Fruit fly (Drosophila melanogaster): ENCODE measurements around the gene CG12204.
A peak's percentile ranks its signal among the peaks of the same experiment; 100 is the strongest.

CG12204 gene

DNA sequence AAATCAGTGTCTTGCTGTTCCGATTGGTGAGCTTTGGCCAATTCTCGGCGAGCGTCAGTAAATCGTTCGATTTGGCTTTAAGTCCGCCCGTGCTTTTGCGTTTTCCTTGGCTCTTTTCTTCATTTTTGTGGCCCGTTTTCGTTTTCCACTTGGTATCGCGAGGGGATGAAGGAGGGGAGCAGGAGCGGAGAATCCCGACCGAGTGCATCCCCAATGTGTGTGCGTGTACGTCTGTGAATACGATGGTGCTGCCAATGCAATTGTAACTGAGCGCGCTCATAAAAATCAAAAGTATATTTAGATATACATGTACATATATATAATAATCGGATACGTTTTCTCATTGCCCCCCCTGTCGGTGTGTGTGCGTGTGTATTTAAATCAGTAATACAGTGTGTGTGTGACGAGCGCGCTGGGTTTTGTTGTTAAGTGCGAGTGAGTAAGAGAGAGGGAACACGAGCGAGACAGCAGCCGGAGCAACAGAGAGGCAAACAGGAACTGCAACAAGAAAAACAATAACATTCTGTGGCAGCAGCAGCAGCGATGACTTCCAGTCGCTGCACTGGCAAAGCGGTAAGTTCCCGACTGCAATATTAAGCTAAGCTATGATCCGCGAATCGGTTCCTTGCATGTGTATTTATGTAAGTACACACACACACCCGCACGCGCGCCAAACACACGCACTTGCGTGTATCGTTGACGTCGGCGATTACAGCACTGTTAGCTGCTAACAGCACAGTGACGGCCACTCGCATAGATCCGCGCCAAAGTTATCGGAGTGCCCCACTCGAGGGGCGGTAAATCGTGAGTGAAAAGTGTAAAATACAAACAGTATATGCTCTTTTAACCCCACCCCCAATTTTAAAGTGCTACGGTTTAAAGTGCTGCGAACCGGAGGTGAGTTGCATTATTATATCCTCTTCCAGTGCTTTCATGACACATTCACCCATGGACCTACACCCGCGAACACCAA, 1.7 kb upstream of the CG12204 start:
- TF ChIP-seq noc (tag; optimal IDR thresholded peaks at IDR 0.05): peak; percentile 36

dm6 chrX:19494830-19495610, 819 bp upstream of the CG12204 start, which contains the start of the genes ksh, CG14200 and Pfrx:
TSS of gene ksh (minus strand) at chrX:19494992.
TSS of gene CG14200 (plus strand) at chrX:19495505.
TSS of gene Pfrx (plus strand) at chrX:19495505.
- no peak for TF ChIP-seq noc (tag; optimal IDR thresholded peaks at IDR 0.05)

dm6 chrX:19491984-19492584, 2.1 kb downstream of the CG12204 start, which contains the start of the genes pcm and ND-18:
TSS of gene pcm (minus strand) at chrX:19492011.
TSS of gene ND-18 (plus strand) at chrX:19492421.
- TF ChIP-seq noc (tag; optimal IDR thresholded peaks at IDR 0.05): no peak

DNA sequence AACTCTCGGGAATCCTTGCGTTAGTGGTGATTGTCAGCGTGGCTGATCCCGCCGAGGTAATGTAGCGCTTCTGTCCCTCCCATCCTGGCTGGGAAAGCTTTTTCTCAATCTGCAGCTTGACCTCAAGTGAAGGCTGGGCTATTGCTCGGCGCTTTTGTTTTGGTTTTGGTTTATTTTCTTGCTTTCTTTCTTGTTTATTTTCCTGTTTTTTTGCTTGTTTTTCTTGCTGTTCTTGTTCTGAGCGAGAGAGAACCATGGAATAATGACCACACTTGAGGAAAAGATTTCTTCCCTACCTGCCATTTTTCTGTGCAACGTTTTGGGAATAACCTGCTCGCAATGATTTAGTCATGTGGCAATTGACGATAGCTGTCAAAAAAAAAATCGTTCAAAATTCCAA, 9.1 kb downstream of the CG12204 start:
- TF ChIP-seq noc (tag; optimal IDR thresholded peaks at IDR 0.05): no peak

DNA sequence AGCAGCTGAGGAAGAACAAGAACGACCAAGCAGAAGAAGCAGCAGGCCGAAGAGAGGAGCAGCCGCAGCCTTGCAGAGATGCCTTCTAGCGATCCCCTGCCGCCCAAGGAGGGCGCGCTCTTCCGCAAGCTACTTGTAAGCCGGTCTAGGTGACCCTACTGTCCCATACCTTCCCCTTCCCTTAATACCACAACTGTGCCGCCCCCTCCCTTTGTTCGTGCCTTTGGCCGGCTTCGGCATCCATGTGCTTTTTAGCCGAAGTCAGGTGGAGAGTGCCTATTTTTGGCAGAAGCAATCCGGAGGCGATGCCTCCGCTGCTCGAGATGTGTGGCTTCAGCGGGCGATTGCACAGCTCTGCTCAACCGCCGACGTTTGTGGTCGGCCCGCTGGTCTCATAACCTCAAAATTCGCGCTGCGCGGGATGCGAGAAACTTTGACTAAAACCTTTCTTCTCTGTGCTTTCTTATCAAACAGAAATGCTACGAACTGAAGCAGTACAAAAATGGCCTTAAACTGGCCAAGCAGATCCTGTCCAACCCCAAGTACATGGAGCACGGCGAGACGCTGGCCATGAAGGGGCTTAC, 13.6 kb downstream of the CG12204 start:
- no peak for TF ChIP-seq noc (tag; optimal IDR thresholded peaks at IDR 0.05)

dm6 chrX:19479869-19480326, 14.3 kb downstream of the CG12204 start, which contains the start of the genes Naa15-16 and mRpS14:
TSS of gene Naa15-16 (plus strand) at chrX:19479984.
TSS of gene mRpS14 (minus strand) at chrX:19480238.
- TF ChIP-seq noc (tag; optimal IDR thresholded peaks at IDR 0.05): no peak

- no peak for TF ChIP-seq noc (tag; optimal IDR thresholded peaks at IDR 0.05)
These were observed 15.1 kb downstream of the CG12204 start, which contains the start of gene CG32533 for dm6 chrX:19479134-19479533. TSS of gene CG32533 (minus strand) at chrX:19479411.

dm6 chrX:19474763-19475162, 19.4 kb downstream of the CG12204 start, which contains the start of gene narya:
TSS of gene narya (plus strand) at chrX:19475063.
- TF ChIP-seq noc (tag; optimal IDR thresholded peaks at IDR 0.05): no peak

DNA sequence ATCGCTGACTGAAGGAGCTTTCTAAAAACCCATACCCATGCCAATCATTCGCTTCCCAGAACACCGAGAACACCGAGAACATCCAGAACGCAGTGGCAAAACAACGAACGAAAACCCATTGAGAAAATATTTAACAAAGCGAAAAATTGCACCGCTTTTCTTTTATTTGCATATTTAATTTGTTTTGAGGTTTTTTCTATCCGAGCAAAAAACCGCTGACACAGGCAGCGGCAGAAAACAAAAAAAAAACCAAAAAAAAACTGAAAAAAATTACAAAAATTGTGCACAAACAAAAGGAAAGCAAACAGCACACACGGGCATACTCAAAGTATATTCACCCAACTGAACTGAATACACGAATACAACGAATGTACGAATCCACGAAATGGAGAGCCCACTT, 32.6 kb downstream of the CG12204 start:
- TF ChIP-seq noc (tag; optimal IDR thresholded peaks at IDR 0.05): no peak

DNA sequence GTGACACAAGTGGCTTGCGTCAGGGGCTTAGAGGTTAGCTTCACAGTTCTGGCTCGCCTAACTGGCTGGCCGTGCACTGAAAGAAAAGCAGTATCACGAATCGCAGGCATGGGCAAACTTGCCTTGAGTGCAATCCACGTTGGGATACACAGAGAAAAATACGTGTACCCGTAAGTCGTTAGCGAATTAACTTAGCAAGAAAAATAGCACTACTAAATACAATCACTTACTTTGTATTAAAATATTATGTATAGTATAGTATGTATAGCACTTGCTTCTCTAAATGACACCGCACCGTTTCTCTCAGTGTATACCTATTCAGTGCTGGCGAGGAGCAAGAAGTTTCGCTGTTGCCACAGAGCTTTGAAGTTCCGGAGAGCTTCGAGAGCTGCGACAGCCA, 41.1 kb downstream of the CG12204 start:
- no peak for TF ChIP-seq noc (tag; optimal IDR thresholded peaks at IDR 0.05)

DNA sequence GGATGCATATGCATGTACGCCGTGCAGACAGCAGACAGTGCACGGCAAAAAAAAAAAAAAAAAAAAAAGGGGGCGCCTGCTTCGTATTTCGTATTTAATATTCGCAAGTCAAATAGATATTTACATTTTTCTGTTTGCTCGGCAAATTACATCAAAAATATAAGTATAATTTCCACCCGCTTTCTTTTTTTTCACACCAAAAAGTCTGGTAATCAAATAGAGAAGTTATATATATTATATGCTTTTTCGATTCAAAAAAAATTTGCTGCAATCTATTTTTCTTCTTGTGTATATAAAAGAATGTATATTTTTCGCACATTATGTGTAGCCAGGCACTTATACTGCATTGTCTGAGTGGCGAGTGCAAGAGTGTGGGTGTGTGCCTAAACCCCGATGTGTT, 45.9 kb downstream of the CG12204 start:
- TF ChIP-seq noc (tag; optimal IDR thresholded peaks at IDR 0.05): no peak

Data from whole organism, larva.